Fruit fly (Drosophila melanogaster) whole organism, embryonic: ENCODE results near the gene P58IPK.

Source experiments
- CG10431 ChIP-seq: fragments of 200-800 bp; sonication (Bioruptor generic); optimal IDR thresholded peaks from 3 replicates; lab custom pipeline; 2018; ENCODE audit warnings: missing biosample characterization, mild to moderate bottlenecking, missing genetic modification characterization
- CG15479 ChIP-seq: fragments of 200-800 bp; sonication (Bioruptor generic); optimal IDR thresholded peaks from 3 replicates; lab custom pipeline; 2019; ENCODE audit warnings: missing biosample characterization, mild to moderate bottlenecking, missing genetic modification characterization, moderate library complexity
- CG4820 ChIP-seq: fragments of 200-800 bp; sonication (Bioruptor generic); optimal IDR thresholded peaks from 3 replicates; lab custom pipeline; 2016; ENCODE audit warnings: missing biosample characterization, missing genetic modification characterization
- Chrac-16 ChIP-seq: fragments of 200-800 bp; sonication (Bioruptor generic); optimal IDR thresholded peaks from 3 replicates; lab custom pipeline; 2016; ENCODE audit warnings: missing biosample characterization, missing genetic modification characterization
- CoRest ChIP-seq: fragments of 200-800 bp; sonication (Bioruptor generic); optimal IDR thresholded peaks from 3 replicates; lab custom pipeline; 2018; ENCODE audit warnings: missing biosample characterization, mild to moderate bottlenecking, missing genetic modification characterization, moderate library complexity
- Sox102F ChIP-seq: fragments of 200-800 bp; sonication (Bioruptor generic); optimal IDR thresholded peaks from 2 replicates; lab custom pipeline; 2018; ENCODE audit warnings: missing biosample characterization, mild to moderate bottlenecking, missing genetic modification characterization, moderate library complexity
- jing ChIP-seq: fragments of 200-800 bp; sonication (Bioruptor generic); optimal IDR thresholded peaks from 2 replicates; lab custom pipeline; 2018; ENCODE audit warnings: missing biosample characterization, mild to moderate bottlenecking, missing genetic modification characterization

DNA sequence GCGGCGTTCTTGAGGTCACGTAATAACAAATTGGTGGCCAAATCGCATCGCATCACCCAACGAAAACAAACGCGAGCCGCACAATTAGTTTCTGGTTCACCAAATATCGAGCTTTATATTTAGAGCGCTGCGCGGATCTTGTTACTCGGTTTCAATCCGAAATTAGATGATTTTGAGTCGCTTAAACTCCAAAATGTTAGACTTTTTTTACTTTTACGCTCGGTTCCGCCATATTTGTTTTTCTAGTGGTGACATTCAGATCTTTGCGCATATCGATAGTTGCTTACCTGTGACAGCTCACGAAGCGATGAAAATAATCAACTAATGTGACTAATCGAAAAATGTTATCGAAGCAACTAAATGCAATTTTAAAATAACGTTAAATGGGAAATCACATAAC is 50.6 kb downstream of the P58IPK start, which contains the start of gene Scm:
- TF ChIP-seq Sox102F (GFP tag; lab: Kevin White, UChicago) (no peak), jing (GFP tag; lab: Kevin White, UChicago) (no peak), CG10431 (GFP tag; lab: Kevin White, UChicago) (no peak), CG15479 (GFP tag; lab: Kevin White, UChicago) (no peak), CoRest (tag; lab: Kevin White, UChicago) (no peak), CG4820 (GFP tag; lab: Kevin White, UChicago) (no peak), Chrac-16 (GFP tag; lab: Kevin White, UChicago) (no peak)
